Worm (Caenorhabditis elegans) whole organism, L1 larva: ENCODE measurements around the gene T25B9.5.

Source experiments
- ces-1 ChIP-seq: fragments of 150-350 bp; optimal IDR thresholded peaks from 2 replicates; lab custom pipeline; 2014; ENCODE audit warnings: missing biosample characterization, missing genetic modification reagents, missing genetic modification characterization
- elt-2 ChIP-seq: sonication (generic microtip); optimal IDR thresholded peaks from 2 replicates; lab custom pipeline; 2016; ENCODE audit warnings: missing genetic modification characterization, mild to moderate bottlenecking, inconsistent platforms, missing compliant biosample characterization, missing genetic modification reagents
- jun-1 ChIP-seq: fragments of 150-350 bp; optimal IDR thresholded peaks from 2 replicates; lab custom pipeline; 2014; ENCODE audit warnings: missing biosample characterization, missing genetic modification reagents, missing genetic modification characterization
- lin-35 ChIP-seq, 2 experiments: fragments of 150-350 bp; optimal IDR thresholded peaks; 2 replicates each; lab custom pipeline; 2014; ENCODE audit warnings: missing biosample characterization in 2 of 2, missing genetic modification characterization in 2 of 2, missing genetic modification reagents in 2 of 2
- nhr-76 ChIP-seq: sonication (generic microtip); optimal IDR thresholded peaks from 2 replicates; lab custom pipeline; 2017; ENCODE audit warnings: missing biosample characterization, missing genetic modification characterization
- rnt-1 ChIP-seq: sonication (generic microtip); optimal IDR thresholded peaks from 2 replicates; lab custom pipeline; 2016; ENCODE audit warnings: mild to moderate bottlenecking, missing genetic modification characterization, moderate library complexity, missing compliant biosample characterization
- unc-62 ChIP-seq: fragments of 150-350 bp; optimal IDR thresholded peaks from 2 replicates; lab custom pipeline; 2014; ENCODE audit warnings: missing biosample characterization, missing genetic modification reagents, missing genetic modification characterization

DNA sequence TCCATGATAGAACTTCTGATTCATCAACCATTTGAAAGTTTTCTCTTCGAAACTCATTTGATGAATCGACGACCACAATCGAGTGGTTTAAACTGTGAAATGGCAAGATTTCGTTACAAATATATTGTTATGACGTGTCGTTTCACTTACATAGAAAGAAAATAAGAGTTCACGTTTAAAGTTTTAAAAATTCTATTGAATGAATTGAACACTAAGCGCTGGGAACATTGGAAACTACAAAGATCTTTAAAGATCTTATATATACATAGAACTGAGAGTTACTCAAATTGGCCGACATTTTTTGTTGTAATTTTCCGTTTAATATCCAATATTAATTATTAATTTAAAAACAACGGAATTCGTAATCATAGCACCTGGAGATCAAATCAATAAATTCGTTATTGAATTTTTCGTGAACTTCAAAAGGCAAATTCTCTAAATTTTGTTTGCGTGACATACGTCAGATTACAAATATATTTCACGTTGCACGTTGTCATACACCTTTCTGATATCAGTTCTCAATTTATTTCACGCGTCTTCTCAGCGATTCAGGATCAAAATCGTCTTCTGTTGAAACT lies 3.1 kb upstream of the T25B9.5 start, which contains the start of the genes T25B9.4 and T25B9.6:
- no peak for TF ChIP-seq rnt-1
- TF ChIP-seq nhr-76: no peak
- no peak for TF ChIP-seq ces-1
- no peak for TF ChIP-seq lin-35 (GFP tag; optimal IDR thresholded peaks at IDR 0.05; lab: Kevin White, UChicago)
- TF ChIP-seq elt-2: no peak
- TF ChIP-seq jun-1: no peak
- TF ChIP-seq unc-62: no peak
